Worm (Caenorhabditis elegans) whole organism, L2 larva: ENCODE measurements around the gene srx-48.

Experiments
- C34F6.9 ChIP-seq: fragments of 150-350 bp; optimal IDR thresholded peaks from 2 replicates; lab custom pipeline; 2014; ENCODE audit warnings: missing biosample characterization, missing genetic modification characterization
- F13H6.1 ChIP-seq: sonication (generic microtip); optimal IDR thresholded peaks from 2 replicates; lab custom pipeline; 2016; ENCODE audit warnings: missing genetic modification characterization, missing compliant biosample characterization
- R02D3.7 ChIP-seq: fragments of 150-350 bp; optimal IDR thresholded peaks from 2 replicates; lab custom pipeline; 2014; ENCODE audit warnings: missing biosample characterization, missing genetic modification characterization
- Y55F3AM.14 ChIP-seq: fragments of 200-800 bp; sonication (Bioruptor generic); optimal IDR thresholded peaks from 2 replicates; lab custom pipeline; 2018; ENCODE audit warnings: mild to moderate bottlenecking, missing genetic modification characterization, missing compliant biosample characterization
- ZK546.5 ChIP-seq: sonication (generic microtip); optimal IDR thresholded peaks from 2 replicates; lab custom pipeline; 2017; ENCODE audit warnings: missing biosample characterization, missing genetic modification characterization
- alr-1 ChIP-seq: fragments of 150-350 bp; optimal IDR thresholded peaks from 2 replicates; lab custom pipeline; 2014; ENCODE audit warnings: missing biosample characterization, missing genetic modification characterization
- ama-1 ChIP-seq: fragments of 150-350 bp; optimal IDR thresholded peaks from 2 replicates; lab custom pipeline; 2018; ENCODE audit warnings: inconsistent platforms
- blmp-1 ChIP-seq: sonication (generic microtip); optimal IDR thresholded peaks from 2 replicates; lab custom pipeline; 2017; ENCODE audit warnings: missing genetic modification characterization, mild to moderate bottlenecking, missing compliant biosample characterization, antibody characterized with exemption, moderate library complexity; ENCODE audit not compliant: insufficient read depth
- ceh-16 ChIP-seq: fragments of 150-350 bp; optimal IDR thresholded peaks from 2 replicates; lab custom pipeline; 2014; ENCODE audit warnings: missing biosample characterization, missing genetic modification characterization
- crh-2 ChIP-seq: sonication (generic microtip); optimal IDR thresholded peaks from 2 replicates; lab custom pipeline; 2017; ENCODE audit warnings: missing biosample characterization, missing genetic modification characterization
- dmd-4 ChIP-seq: sonication (generic microtip); optimal IDR thresholded peaks from 2 replicates; lab custom pipeline; 2017; ENCODE audit warnings: missing biosample characterization, missing genetic modification characterization
- egl-27 ChIP-seq: sonication (generic microtip); optimal IDR thresholded peaks from 3 replicates; lab custom pipeline; 2017; ENCODE audit warnings: missing biosample characterization, missing genetic modification reagents, missing genetic modification characterization
- elt-3 ChIP-seq: sonication (generic microtip); optimal IDR thresholded peaks from 2 replicates; lab custom pipeline; 2017; ENCODE audit warnings: missing biosample characterization, missing genetic modification characterization
- fos-1 ChIP-seq: fragments of 150-350 bp; optimal IDR thresholded peaks from 2 replicates; lab custom pipeline; 2014; ENCODE audit warnings: missing biosample characterization, missing genetic modification characterization
- gmeb-1 ChIP-seq: fragments of 150-350 bp; optimal IDR thresholded peaks from 2 replicates; lab custom pipeline; 2014; ENCODE audit warnings: missing biosample characterization, missing genetic modification characterization
- lin-11 ChIP-seq: fragments of 150-350 bp; sonication (generic microtip); optimal IDR thresholded peaks from 2 replicates; lab custom pipeline; 2014; ENCODE audit warnings: missing biosample characterization, missing genetic modification characterization, inconsistent platforms, mixed read lengths
- lin-13 ChIP-seq: fragments of 150-350 bp; optimal IDR thresholded peaks from 2 replicates; lab custom pipeline; 2014; ENCODE audit warnings: missing biosample characterization, missing genetic modification reagents, missing genetic modification characterization
- lin-39 ChIP-seq: fragments of 150-350 bp; optimal IDR thresholded peaks from 2 replicates; lab custom pipeline; 2014; ENCODE audit warnings: missing biosample characterization, missing genetic modification reagents, missing genetic modification characterization
- lsy-2 ChIP-seq, 2 experiments: fragments of 150-350 bp in 1 of 2; sonication (generic microtip) in 1 of 2; optimal IDR thresholded peaks; 2 replicates each; lab custom pipeline; 2014 to 2017; ENCODE audit warnings: missing biosample characterization in 2 of 2, missing genetic modification characterization in 2 of 2
- mab-5 ChIP-seq: fragments of 150-350 bp; optimal IDR thresholded peaks from 2 replicates; lab custom pipeline; 2014; ENCODE audit warnings: missing biosample characterization, missing genetic modification characterization
- mbf-1 ChIP-seq: sonication (generic microtip); optimal IDR thresholded peaks from 2 replicates; lab custom pipeline; 2017; ENCODE audit warnings: missing biosample characterization, missing genetic modification characterization
- nhr-10 ChIP-seq: sonication (generic microtip); optimal IDR thresholded peaks from 2 replicates; lab custom pipeline; 2017; ENCODE audit warnings: missing biosample characterization, missing genetic modification characterization
- nhr-11 ChIP-seq: fragments of 150-350 bp; optimal IDR thresholded peaks from 2 replicates; lab custom pipeline; 2014; ENCODE audit warnings: missing biosample characterization, missing genetic modification characterization
- nhr-12 ChIP-seq: fragments of 150-350 bp; optimal IDR thresholded peaks from 2 replicates; lab custom pipeline; 2014; ENCODE audit warnings: missing biosample characterization, missing genetic modification characterization
- nhr-129 ChIP-seq: fragments of 150-350 bp; optimal IDR thresholded peaks from 2 replicates; lab custom pipeline; 2014; ENCODE audit warnings: missing biosample characterization, missing genetic modification characterization
- nhr-21 ChIP-seq: fragments of 150-350 bp; optimal IDR thresholded peaks from 2 replicates; lab custom pipeline; 2014; ENCODE audit warnings: missing biosample characterization, missing genetic modification characterization
- nhr-23 ChIP-seq: fragments of 150-350 bp; optimal IDR thresholded peaks from 2 replicates; lab custom pipeline; 2014; ENCODE audit warnings: missing biosample characterization, missing genetic modification reagents, missing genetic modification characterization
- nhr-237 ChIP-seq: fragments of 150-350 bp; optimal IDR thresholded peaks from 2 replicates; lab custom pipeline; 2014; ENCODE audit warnings: missing biosample characterization, missing genetic modification characterization
- nhr-25 ChIP-seq: fragments of 150-350 bp; sonication (generic microtip); optimal IDR thresholded peaks from 3 replicates; lab custom pipeline; 2014; ENCODE audit warnings: missing biosample characterization, missing genetic modification characterization
- nhr-6 ChIP-seq: fragments of 150-350 bp; optimal IDR thresholded peaks from 2 replicates; lab custom pipeline; 2014; ENCODE audit warnings: missing biosample characterization, missing genetic modification characterization
- nhr-77 ChIP-seq: fragments of 150-350 bp; optimal IDR thresholded peaks from 2 replicates; lab custom pipeline; 2014; ENCODE audit warnings: missing biosample characterization, missing genetic modification characterization
- peb-1 ChIP-seq: fragments of 150-350 bp; optimal IDR thresholded peaks from 2 replicates; lab custom pipeline; 2014; ENCODE audit warnings: missing biosample characterization, missing genetic modification characterization
- skn-1 ChIP-seq: sonication (generic microtip); optimal IDR thresholded peaks from 2 replicates; lab custom pipeline; 2017; ENCODE audit warnings: missing biosample characterization, missing genetic modification characterization
- sma-3 ChIP-seq: sonication (generic microtip); optimal IDR thresholded peaks from 2 replicates; lab custom pipeline; 2016; ENCODE audit warnings: missing genetic modification reagents, missing genetic modification characterization, missing compliant biosample characterization
- sma-9 ChIP-seq, 2 experiments: fragments of 150-350 bp in 1 of 2; sonication (generic microtip) in 1 of 2; optimal IDR thresholded peaks; 2 replicates each; lab custom pipeline; 2014 to 2016; ENCODE audit warnings: missing genetic modification characterization in 2 of 2, mild to moderate bottlenecking in 1 of 2, missing biosample characterization in 1 of 2, missing compliant biosample characterization in 1 of 2, missing genetic modification reagents in 1 of 2, moderate library complexity in 1 of 2
- snpc-4 ChIP-seq: fragments of 150-350 bp; optimal IDR thresholded peaks from 2 replicates; lab custom pipeline; 2014; ENCODE audit warnings: missing biosample characterization, missing genetic modification characterization
- unc-39 ChIP-seq: fragments of 150-350 bp; optimal IDR thresholded peaks from 2 replicates; lab custom pipeline; 2014; ENCODE audit warnings: missing biosample characterization, missing genetic modification characterization
- zag-1 ChIP-seq: fragments of 150-350 bp; optimal IDR thresholded peaks from 2 replicates; lab custom pipeline; 2014; ENCODE audit warnings: missing biosample characterization, missing genetic modification characterization
- ztf-1 ChIP-seq: fragments of 200-800 bp; sonication (Bioruptor generic); conservative IDR thresholded peaks from 2 replicates; pipeline ENCODE4 v1.3.6; 2022; ENCODE audit warnings: missing genetic modification characterization, missing compliant biosample characterization
- ztf-4 ChIP-seq: fragments of 150-350 bp; optimal IDR thresholded peaks from 2 replicates; lab custom pipeline; 2014; ENCODE audit warnings: missing biosample characterization, missing genetic modification characterization

The srx-48 gene

DNA sequence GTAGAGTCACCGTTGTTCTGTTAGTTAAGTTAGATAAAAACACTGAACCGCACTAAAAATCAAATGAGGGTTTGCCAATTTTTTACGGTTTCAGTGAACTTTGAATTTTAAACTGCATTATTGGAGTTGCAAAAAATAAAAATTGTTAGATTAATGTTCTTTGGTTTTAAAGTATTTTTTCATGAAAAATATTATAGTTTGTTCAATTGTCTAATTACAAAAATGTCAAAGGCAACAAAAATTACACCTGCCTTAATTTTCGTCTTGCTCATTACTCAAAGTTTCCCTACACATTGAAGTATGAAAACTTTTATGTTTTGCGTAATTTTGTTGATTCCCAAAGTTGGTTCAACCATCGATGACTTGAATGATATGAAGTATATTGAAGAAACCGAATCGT is 7.3 kb upstream of the srx-48 start, which contains the start of gene irld-62:
irld-62 (plus strand) TSS at position 301 of the 400 bp plus-strand sequence.
- TF ChIP-seq nhr-10 (tag; lab: Kevin White, UChicago) = no peak
- TF ChIP-seq lin-39 = no peak
- TF ChIP-seq blmp-1 = no peak
- no peak for TF ChIP-seq nhr-129
- no peak for TF ChIP-seq unc-39 (tag; lab: Kevin White, UChicago)
- no peak for TF ChIP-seq ztf-1 (GFP tag; lab: Robert Waterston, UW)
- TF ChIP-seq R02D3.7 (tag; lab: Kevin White, UChicago) = no peak
- no peak for TF ChIP-seq ama-1 (lab: Kevin White, UChicago)
- no peak for TF ChIP-seq ceh-16 (tag; lab: Kevin White, UChicago)
- TF ChIP-seq peb-1 (tag; lab: Kevin White, UChicago) = no peak
- TF ChIP-seq nhr-12 (tag; lab: Kevin White, UChicago) = no peak

DNA sequence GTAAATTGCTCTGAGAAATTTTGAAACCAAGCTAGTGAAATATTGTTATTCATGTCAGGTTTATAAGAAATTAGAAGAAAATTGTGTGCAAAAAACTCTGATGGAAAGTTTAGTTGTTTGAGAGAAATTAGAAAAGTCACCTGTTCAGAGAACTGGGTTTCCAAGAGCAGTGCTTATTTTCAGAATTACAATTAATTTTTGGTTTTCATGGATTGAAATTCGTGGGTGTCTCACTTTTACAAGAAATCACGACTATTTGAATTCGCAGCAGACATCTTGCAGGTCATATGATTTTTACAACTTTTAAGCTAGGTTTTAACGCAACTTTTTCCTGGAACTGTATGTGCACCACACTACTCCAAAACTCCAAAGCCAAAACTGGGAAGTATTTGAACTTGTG is 5.5 kb upstream of the srx-48 start, which contains the start of gene srz-10:
srz-10 (minus strand) TSS at position 88 of the 400 bp plus-strand sequence.
- TF ChIP-seq nhr-10 (tag; lab: Kevin White, UChicago) = no peak
- no peak for TF ChIP-seq elt-3 (tag; lab: Kevin White, UChicago)
- no peak for TF ChIP-seq Y55F3AM.14
- no peak for TF ChIP-seq nhr-25 (tag; lab: Kevin White, UChicago)
- TF ChIP-seq nhr-23 (tag; lab: Kevin White, UChicago) = no peak
- no peak for TF ChIP-seq unc-39 (tag; lab: Kevin White, UChicago)
- no peak for TF ChIP-seq nhr-129
- no peak for TF ChIP-seq ztf-4 (tag; lab: Kevin White, UChicago)
- no peak for TF ChIP-seq dmd-4 (tag; lab: Kevin White, UChicago)
- TF ChIP-seq lin-13 (GFP tag; lab: Kevin White, UChicago) = no peak
- no peak for TF ChIP-seq alr-1 (tag; lab: Kevin White, UChicago)
- TF ChIP-seq R02D3.7 (tag; lab: Kevin White, UChicago) = no peak
- TF ChIP-seq peb-1 (tag; lab: Kevin White, UChicago) = no peak
- no peak for TF ChIP-seq zag-1 (tag; lab: Kevin White, UChicago)
- TF ChIP-seq crh-2 (tag; lab: Kevin White, UChicago) = no peak
- TF ChIP-seq egl-27 (tag; lab: Kevin White, UChicago) = no peak

DNA sequence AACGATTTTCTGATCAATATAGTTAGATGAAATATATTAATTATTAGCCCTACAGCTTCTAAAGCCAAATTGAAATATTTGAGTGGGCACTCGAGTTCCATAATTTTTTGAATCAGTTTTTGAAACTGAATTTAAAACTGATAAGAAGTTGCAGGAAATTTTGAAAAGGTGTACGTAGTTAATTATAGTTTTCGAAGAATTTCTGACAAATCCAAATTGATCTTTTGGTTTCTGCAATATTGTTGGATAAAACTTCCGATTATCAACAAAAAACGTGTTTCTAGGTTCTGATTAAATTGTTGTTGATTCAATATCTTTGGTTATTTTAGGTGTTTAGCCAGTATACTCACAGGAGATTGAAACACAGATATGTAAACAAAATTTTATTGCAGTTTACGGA is 3.2 kb upstream of the srx-48 start, which contains the start of gene T26H8.4:
T26H8.4 (minus strand) TSS at position 101 of the 400 bp plus-strand sequence.
- TF ChIP-seq nhr-77 (tag; lab: Kevin White, UChicago) (no peak), nhr-25 (tag; lab: Kevin White, UChicago) (no peak), lin-11 (no peak), nhr-21 (tag; lab: Kevin White, UChicago) (no peak), zag-1 (tag; lab: Kevin White, UChicago) (no peak), nhr-6 (no peak)

DNA sequence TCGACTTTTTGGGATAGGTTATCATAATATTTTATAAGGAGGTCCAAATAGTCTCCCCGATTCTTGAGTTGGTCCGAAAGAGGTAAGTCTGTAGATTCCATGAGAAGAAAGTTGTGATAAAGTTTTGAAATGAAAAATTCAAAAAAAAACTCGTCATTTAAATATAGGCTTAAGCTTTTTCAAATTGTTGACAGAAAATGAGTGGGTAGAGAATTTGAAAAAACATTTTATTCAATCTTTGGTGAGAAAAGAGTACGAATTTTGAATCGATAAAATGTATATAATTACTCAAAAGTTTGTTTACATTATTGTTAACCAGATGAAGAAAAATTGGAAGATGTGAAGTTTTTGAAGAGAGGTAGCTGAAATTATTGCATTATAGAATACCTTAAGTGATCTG is 2.0 kb upstream of the srx-48 start, which contains the start of gene T26H8.5:
T26H8.5 (minus strand) TSS at position 101 of the 400 bp plus-strand sequence.
- no peak for TF ChIP-seq nhr-11 (tag; lab: Kevin White, UChicago)
- no peak for TF ChIP-seq ZK546.5
- no peak for TF ChIP-seq nhr-6
- TF ChIP-seq ama-1 (lab: Kevin White, UChicago) = no peak
- TF ChIP-seq sma-9 (GFP tag; optimal IDR thresholded peaks at IDR 0.05; lab: Kevin White, UChicago) = no peak
- no peak for TF ChIP-seq sma-9 (tag; optimal IDR thresholded peaks at IDR 0.05; lab: Kevin White, UChicago)
- TF ChIP-seq ztf-4 (tag; lab: Kevin White, UChicago) = no peak
- no peak for TF ChIP-seq zag-1 (tag; lab: Kevin White, UChicago)
- no peak for TF ChIP-seq gmeb-1 (tag; lab: Kevin White, UChicago)
- TF ChIP-seq, all 48 proteins: peak for 0

DNA sequence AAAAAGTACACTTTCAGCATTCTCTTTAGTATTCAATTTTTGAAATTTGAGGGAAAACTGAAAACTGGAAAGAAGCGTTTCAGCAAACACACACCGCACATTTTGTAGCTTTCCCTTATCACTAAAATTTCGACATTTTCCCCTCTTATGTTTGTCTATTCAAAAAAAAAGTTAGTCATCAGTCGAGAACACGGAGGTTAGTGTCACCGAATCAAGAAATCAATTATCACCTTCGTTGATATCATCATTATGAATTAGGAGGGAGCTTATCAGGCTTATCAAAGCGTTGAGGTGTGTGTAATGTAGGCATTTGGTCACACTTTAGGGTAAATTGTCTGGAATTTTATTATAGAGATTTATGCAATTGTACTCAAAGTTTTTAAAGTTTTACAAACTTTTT is 4.9 kb downstream of the srx-48 start, which contains the start of gene cpr-3:
cpr-3 (minus strand) TSS at position 104 of the 400 bp plus-strand sequence.
- TF ChIP-seq sma-3 (GFP tag; lab: Kevin White, UChicago) = peak; percentile 8
- no peak for TF ChIP-seq zag-1 (tag; lab: Kevin White, UChicago)
- no peak for TF ChIP-seq snpc-4
- TF ChIP-seq mbf-1 = no peak
- TF ChIP-seq C34F6.9 (tag; lab: Kevin White, UChicago) = no peak
- TF ChIP-seq nhr-237 = no peak
- no peak for TF ChIP-seq alr-1 (tag; lab: Kevin White, UChicago)
- no peak for TF ChIP-seq blmp-1
- TF ChIP-seq fos-1 (tag; lab: Kevin White, UChicago) = peak; percentile 100
- TF ChIP-seq lsy-2 (tag; optimal IDR thresholded peaks at IDR 0.05; lab: Kevin White, UChicago) = no peak
- TF ChIP-seq ztf-1 (GFP tag; lab: Robert Waterston, UW) = no peak
- TF ChIP-seq R02D3.7 (tag; lab: Kevin White, UChicago) = no peak
- no peak for TF ChIP-seq F13H6.1 (tag; lab: Kevin White, UChicago)
- no peak for TF ChIP-seq nhr-21 (tag; lab: Kevin White, UChicago)
- no peak for TF ChIP-seq mab-5 (tag; lab: Kevin White, UChicago)
- no peak for TF ChIP-seq dmd-4 (tag; lab: Kevin White, UChicago)
- peak; percentile 64 for TF ChIP-seq gmeb-1 (tag; lab: Kevin White, UChicago)
- peak; percentile 64 for TF ChIP-seq crh-2 (tag; lab: Kevin White, UChicago)
- TF ChIP-seq nhr-12 (tag; lab: Kevin White, UChicago) = no peak
- TF ChIP-seq skn-1 (tag; lab: Kevin White, UChicago) = peak; percentile 75
